Worm (Caenorhabditis elegans) whole organism, L2 larva: ENCODE results near the gene ceh-7.

Experiments
- F13H6.1 ChIP-seq: sonication (generic microtip); optimal IDR thresholded peaks from 2 replicates; lab custom pipeline; 2016; ENCODE audit warnings: missing genetic modification characterization, missing compliant biosample characterization
- R02D3.7 ChIP-seq: fragments of 150-350 bp; optimal IDR thresholded peaks from 2 replicates; lab custom pipeline; 2014; ENCODE audit warnings: missing biosample characterization, missing genetic modification characterization
- alr-1 ChIP-seq: fragments of 150-350 bp; optimal IDR thresholded peaks from 2 replicates; lab custom pipeline; 2014; ENCODE audit warnings: missing biosample characterization, missing genetic modification characterization
- ama-1 ChIP-seq: fragments of 150-350 bp; optimal IDR thresholded peaks from 2 replicates; lab custom pipeline; 2018; ENCODE audit warnings: inconsistent platforms
- crh-2 ChIP-seq: sonication (generic microtip); optimal IDR thresholded peaks from 2 replicates; lab custom pipeline; 2017; ENCODE audit warnings: missing biosample characterization, missing genetic modification characterization
- dmd-4 ChIP-seq: sonication (generic microtip); optimal IDR thresholded peaks from 2 replicates; lab custom pipeline; 2017; ENCODE audit warnings: missing biosample characterization, missing genetic modification characterization
- elt-3 ChIP-seq: sonication (generic microtip); optimal IDR thresholded peaks from 2 replicates; lab custom pipeline; 2017; ENCODE audit warnings: missing biosample characterization, missing genetic modification characterization
- fos-1 ChIP-seq: fragments of 150-350 bp; optimal IDR thresholded peaks from 2 replicates; lab custom pipeline; 2014; ENCODE audit warnings: missing biosample characterization, missing genetic modification characterization
- gmeb-1 ChIP-seq: fragments of 150-350 bp; optimal IDR thresholded peaks from 2 replicates; lab custom pipeline; 2014; ENCODE audit warnings: missing biosample characterization, missing genetic modification characterization
- lin-11 ChIP-seq: fragments of 150-350 bp; sonication (generic microtip); optimal IDR thresholded peaks from 2 replicates; lab custom pipeline; 2014; ENCODE audit warnings: missing biosample characterization, missing genetic modification characterization, inconsistent platforms, mixed read lengths
- lin-13 ChIP-seq: fragments of 150-350 bp; optimal IDR thresholded peaks from 2 replicates; lab custom pipeline; 2014; ENCODE audit warnings: missing biosample characterization, missing genetic modification reagents, missing genetic modification characterization
- lin-39 ChIP-seq: fragments of 150-350 bp; optimal IDR thresholded peaks from 2 replicates; lab custom pipeline; 2014; ENCODE audit warnings: missing biosample characterization, missing genetic modification reagents, missing genetic modification characterization
- nhr-10 ChIP-seq: sonication (generic microtip); optimal IDR thresholded peaks from 2 replicates; lab custom pipeline; 2017; ENCODE audit warnings: missing biosample characterization, missing genetic modification characterization
- nhr-11 ChIP-seq: fragments of 150-350 bp; optimal IDR thresholded peaks from 2 replicates; lab custom pipeline; 2014; ENCODE audit warnings: missing biosample characterization, missing genetic modification characterization
- nhr-12 ChIP-seq: fragments of 150-350 bp; optimal IDR thresholded peaks from 2 replicates; lab custom pipeline; 2014; ENCODE audit warnings: missing biosample characterization, missing genetic modification characterization
- nhr-129 ChIP-seq: fragments of 150-350 bp; optimal IDR thresholded peaks from 2 replicates; lab custom pipeline; 2014; ENCODE audit warnings: missing biosample characterization, missing genetic modification characterization
- nhr-21 ChIP-seq: fragments of 150-350 bp; optimal IDR thresholded peaks from 2 replicates; lab custom pipeline; 2014; ENCODE audit warnings: missing biosample characterization, missing genetic modification characterization
- nhr-237 ChIP-seq: fragments of 150-350 bp; optimal IDR thresholded peaks from 2 replicates; lab custom pipeline; 2014; ENCODE audit warnings: missing biosample characterization, missing genetic modification characterization
- nhr-25 ChIP-seq: fragments of 150-350 bp; sonication (generic microtip); optimal IDR thresholded peaks from 3 replicates; lab custom pipeline; 2014; ENCODE audit warnings: missing biosample characterization, missing genetic modification characterization
- nhr-6 ChIP-seq: fragments of 150-350 bp; optimal IDR thresholded peaks from 2 replicates; lab custom pipeline; 2014; ENCODE audit warnings: missing biosample characterization, missing genetic modification characterization
- nhr-77 ChIP-seq: fragments of 150-350 bp; optimal IDR thresholded peaks from 2 replicates; lab custom pipeline; 2014; ENCODE audit warnings: missing biosample characterization, missing genetic modification characterization
- skn-1 ChIP-seq: sonication (generic microtip); optimal IDR thresholded peaks from 2 replicates; lab custom pipeline; 2017; ENCODE audit warnings: missing biosample characterization, missing genetic modification characterization
- sma-3 ChIP-seq: sonication (generic microtip); optimal IDR thresholded peaks from 2 replicates; lab custom pipeline; 2016; ENCODE audit warnings: missing genetic modification reagents, missing genetic modification characterization, missing compliant biosample characterization
- sma-9 ChIP-seq, 2 experiments: fragments of 150-350 bp in 1 of 2; sonication (generic microtip) in 1 of 2; optimal IDR thresholded peaks; 2 replicates each; lab custom pipeline; 2014 to 2016; ENCODE audit warnings: missing genetic modification characterization in 2 of 2, mild to moderate bottlenecking in 1 of 2, missing biosample characterization in 1 of 2, missing compliant biosample characterization in 1 of 2, missing genetic modification reagents in 1 of 2, moderate library complexity in 1 of 2
- snpc-4 ChIP-seq: fragments of 150-350 bp; optimal IDR thresholded peaks from 2 replicates; lab custom pipeline; 2014; ENCODE audit warnings: missing biosample characterization, missing genetic modification characterization
- unc-55 ChIP-seq: fragments of 150-350 bp; sonication (generic microtip); optimal IDR thresholded peaks from 3 replicates; lab custom pipeline; 2014; ENCODE audit warnings: missing biosample characterization, missing genetic modification reagents, missing genetic modification characterization
- unc-62 ChIP-seq: fragments of 150-350 bp; optimal IDR thresholded peaks from 2 replicates; lab custom pipeline; 2014; ENCODE audit warnings: missing biosample characterization, missing genetic modification reagents, missing genetic modification characterization
- zag-1 ChIP-seq: fragments of 150-350 bp; optimal IDR thresholded peaks from 2 replicates; lab custom pipeline; 2014; ENCODE audit warnings: missing biosample characterization, missing genetic modification characterization
- ztf-1 ChIP-seq: fragments of 200-800 bp; sonication (Bioruptor generic); conservative IDR thresholded peaks from 2 replicates; pipeline ENCODE4 v1.3.6; 2022; ENCODE audit warnings: missing genetic modification characterization, missing compliant biosample characterization
- ztf-11 ChIP-seq: sonication (generic microtip); optimal IDR thresholded peaks from 2 replicates; lab custom pipeline; 2017; ENCODE audit warnings: missing biosample characterization, missing genetic modification characterization
- ztf-4 ChIP-seq: fragments of 150-350 bp; optimal IDR thresholded peaks from 2 replicates; lab custom pipeline; 2014; ENCODE audit warnings: missing biosample characterization, missing genetic modification characterization

ceh-7 gene

ce11 chrII:8683933-8684332 is 19.7 kb downstream of the ceh-7 start (continued):
- TF ChIP-seq R02D3.7 (tag; lab: Kevin White, UChicago) (no peak), snpc-4 (tag; lab: Kevin White, UChicago) (no peak), ztf-11 (tag; lab: Kevin White, UChicago) (no peak), unc-55 (GFP tag; lab: Kevin White, UChicago) (peak; percentile 71)
- TF ChIP-seq, all 48 proteins: peak for 7

ce11 chrII:8679799-8680198 is 23.8 kb downstream of the ceh-7 start:
- TF ChIP-seq nhr-25 (tag; lab: Kevin White, UChicago) (no peak), fos-1 (tag; lab: Kevin White, UChicago) (peak; percentile 40)

ce11 chrII:8675369-8675768 is 28.3 kb downstream of the ceh-7 start:
- no peak for TF ChIP-seq elt-3
- no peak for TF ChIP-seq nhr-10
- TF ChIP-seq nhr-21 (tag; lab: Kevin White, UChicago), result no peak
- TF ChIP-seq lin-13 (GFP tag; lab: Kevin White, UChicago), result no peak
- TF ChIP-seq nhr-25 (tag; lab: Kevin White, UChicago), result peak; percentile 16

- peak; percentile 35 for TF ChIP-seq snpc-4 (tag; lab: Kevin White, UChicago)
- TF ChIP-seq zag-1 (tag; lab: Kevin White, UChicago), result no peak
- no peak for TF ChIP-seq nhr-10
- TF ChIP-seq R02D3.7 (tag; lab: Kevin White, UChicago), result no peak
- TF ChIP-seq fos-1 (tag; lab: Kevin White, UChicago), result no peak
- no peak for TF ChIP-seq nhr-25 (tag; lab: Kevin White, UChicago)
- TF ChIP-seq gmeb-1 (tag; lab: Kevin White, UChicago), result no peak
- TF ChIP-seq, all 48 proteins: peak for 1
Observed at ce11 chrII:8670835-8671234, 32.8 kb downstream of the ceh-7 start.

ce11 chrII:8668871-8669270 is 34.8 kb downstream of the ceh-7 start:
- TF ChIP-seq skn-1 (tag; lab: Kevin White, UChicago), result no peak
- TF ChIP-seq nhr-237 (tag; lab: Kevin White, UChicago), result no peak
- TF ChIP-seq ztf-11 (tag; lab: Kevin White, UChicago), result no peak
- TF ChIP-seq fos-1 (tag; lab: Kevin White, UChicago), result no peak
- TF ChIP-seq ztf-1 (GFP tag; lab: Robert Waterston, UW), result no peak
- no peak for TF ChIP-seq F13H6.1 (tag; lab: Kevin White, UChicago)
- no peak for TF ChIP-seq sma-3 (GFP tag; lab: Kevin White, UChicago)
- no peak for TF ChIP-seq lin-39 (tag; lab: Kevin White, UChicago)
- TF ChIP-seq nhr-77 (tag; lab: Kevin White, UChicago), result no peak
- TF ChIP-seq nhr-6 (tag; lab: Kevin White, UChicago), result no peak
- no peak for TF ChIP-seq nhr-11
- no peak for TF ChIP-seq unc-62 (GFP tag; lab: Kevin White, UChicago)
- no peak for TF ChIP-seq ama-1 (lab: Kevin White, UChicago)
- no peak for TF ChIP-seq lin-13 (GFP tag; lab: Kevin White, UChicago)
- TF ChIP-seq nhr-12 (tag; lab: Kevin White, UChicago), result no peak
- TF ChIP-seq alr-1 (tag; lab: Kevin White, UChicago), result no peak
- no peak for TF ChIP-seq dmd-4
- TF ChIP-seq lin-11 (tag; lab: Kevin White, UChicago), result no peak
- TF ChIP-seq, all 48 proteins: peak for 0

ce11 chrII:8664533-8664932 is 39.1 kb downstream of the ceh-7 start, which contains the start of gene etc-1:
Gene etc-1 (plus strand): TSS chrII:8664833.
- no peak for TF ChIP-seq sma-9 (GFP tag; optimal IDR thresholded peaks at IDR 0.05; lab: Kevin White, UChicago)
- no peak for TF ChIP-seq sma-9 (tag; optimal IDR thresholded peaks at IDR 0.05; lab: Kevin White, UChicago)
- TF ChIP-seq sma-3 (GFP tag; lab: Kevin White, UChicago), result no peak
- no peak for TF ChIP-seq elt-3
- TF ChIP-seq F13H6.1 (tag; lab: Kevin White, UChicago), result no peak
- TF ChIP-seq ztf-1 (GFP tag; lab: Robert Waterston, UW), result no peak
- no peak for TF ChIP-seq nhr-6 (tag; lab: Kevin White, UChicago)
- TF ChIP-seq crh-2 (tag; lab: Kevin White, UChicago), result no peak
- no peak for TF ChIP-seq alr-1 (tag; lab: Kevin White, UChicago)
- no peak for TF ChIP-seq nhr-129
- TF ChIP-seq ztf-4, result no peak
- TF ChIP-seq, all 48 proteins: peak for 0
